Fruit fly (Drosophila melanogaster): Measurements from ENCODE around the gene CG31751.

Gene CG31751

DNA sequence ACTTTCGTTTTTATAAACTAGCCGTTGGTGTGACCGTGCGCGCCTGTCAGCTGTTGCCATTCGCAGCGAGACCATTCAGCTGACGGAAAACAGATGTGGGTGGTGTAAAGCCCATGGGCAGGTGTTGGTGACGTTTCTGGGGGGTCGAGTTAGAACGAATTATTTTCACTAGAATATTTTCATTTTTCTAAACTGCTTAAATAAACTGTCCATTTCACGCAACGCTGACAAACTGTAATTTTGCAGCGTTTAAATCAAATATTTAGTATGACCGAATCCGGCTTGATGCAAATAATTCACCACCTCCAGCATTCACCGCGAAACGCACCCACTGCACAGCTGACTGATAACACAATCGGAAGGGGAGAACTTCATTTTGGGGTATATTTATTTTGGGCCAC lies 18.4 kb downstream of the CG31751 start, which contains the start of the genes CG10383 and CG10338 (continued):
- TF ChIP-seq CG33557 (GFP tag; optimal IDR thresholded peaks at IDR 0.05) (peak; percentile 49), CG17359 (tag; optimal IDR thresholded peaks at IDR 0.05) (peak; percentile 84), CG30431 (GFP tag; optimal IDR thresholded peaks at IDR 0.05) (peak; percentile 72), ro (GFP tag; IDR thresholded peaks at IDR 0.05) (peak; percentile 38; the same call in 1 of the 2 replicates), mam (GFP tag; optimal IDR thresholded peaks at IDR 0.05) (peak; percentile 94), seq (GFP tag; IDR thresholded peaks at IDR 0.05) (peak; percentile 84), CG13775 (GFP tag; optimal IDR thresholded peaks at IDR 0.05) (peak; percentile 81), CG1832 (GFP tag; optimal IDR thresholded peaks at IDR 0.05) (no peak), Hey (tag; optimal IDR thresholded peaks at IDR 0.05) (no peak), HLHmδ (GFP tag; optimal IDR thresholded peaks at IDR 0.05) (no peak), phol (tag; optimal IDR thresholded peaks at IDR 0.05) (peak; percentile 83), pb (GFP tag; optimal IDR thresholded peaks at IDR 0.05) (peak; percentile 73), CG4820 (GFP tag; optimal IDR thresholded peaks at IDR 0.05) (peak; percentile 66), pfk (GFP tag; optimal IDR thresholded peaks at IDR 0.05) (no peak), CG14050 (GFP tag; IDR thresholded peaks at IDR 0.05) (peak; percentile 87), CG31441 (GFP tag; IDR thresholded peaks at IDR 0.05) (peak; percentile 71), D19A (tag; optimal IDR thresholded peaks at IDR 0.05) (peak; percentile 51), Eip74EF (GFP tag; optimal IDR thresholded peaks at IDR 0.05) (peak in 1 of 2 experiments; percentile 63), her (GFP tag; optimal IDR thresholded peaks at IDR 0.05) (peak; percentile 89), Gug (GFP tag; IDR thresholded peaks at IDR 0.05) (peak; percentile 93), bsh (GFP tag; optimal IDR thresholded peaks at IDR 0.05) (peak; percentile 26 to 78), ac (GFP tag; optimal IDR thresholded peaks at IDR 0.05) (no peak), chif (GFP tag; optimal IDR thresholded peaks at IDR 0.05) (peak; percentile 78 to 88), Abd-B (GFP tag; optimal IDR thresholded peaks at IDR 0.05) (peak; percentile 80), Med (GFP tag) (peak; percentile 99), Bdp1 (GFP tag; optimal IDR thresholded peaks at IDR 0.05) (peak; percentile 77), YL-1 (GFP tag; optimal IDR thresholded peaks at IDR 0.05) (peak; percentile 80), CG15601 (tag; optimal IDR thresholded peaks at IDR 0.05) (peak; percentile 58), ssp (GFP tag; IDR thresholded peaks at IDR 0.05) (peak; percentile 71), grau (tag; optimal IDR thresholded peaks at IDR 0.05) (peak; percentile 78), CG16815 (GFP tag; optimal IDR thresholded peaks at IDR 0.05) (peak; percentile 71), CG1647 (GFP tag; optimal IDR thresholded peaks at IDR 0.05) (peak; percentile 76), CG8944 (GFP tag; optimal IDR thresholded peaks at IDR 0.05) (peak; percentile 91), pita (GFP tag; optimal IDR thresholded peaks at IDR 0.05) (no peak), pnt (GFP tag; optimal IDR thresholded peaks at IDR 0.05) (peak; percentile 87), exex (tag; optimal IDR thresholded peaks at IDR 0.05) (peak; percentile 59), unc-4 (GFP tag; IDR thresholded peaks at IDR 0.05; ENCODE audit: partially characterized antibody) (peak; percentile 45; the same call in 1 of the 2 replicates), CG6654 (GFP tag; optimal IDR thresholded peaks at IDR 0.05) (peak; percentile 25), sob (GFP tag; IDR thresholded peaks at IDR 0.05) (peak; percentile 90), luna (GFP tag; optimal IDR thresholded peaks at IDR 0.05) (peak; percentile 49), CkIIα-i1 (GFP tag; IDR thresholded peaks at IDR 0.05) (no peak), CG9215 (GFP tag; IDR thresholded peaks at IDR 0.05) (peak; percentile 86), ase (GFP tag; IDR thresholded peaks at IDR 0.05) (peak; percentile 86), CG4282 (GFP tag; optimal IDR thresholded peaks at IDR 0.05) (peak; percentile 71), maf-S (GFP tag; optimal IDR thresholded peaks at IDR 0.05) (peak; percentile 88), Usf (GFP tag; optimal IDR thresholded peaks at IDR 0.05) (peak; percentile 59), B-H2 (GFP tag; optimal IDR thresholded peaks at IDR 0.05) (no peak), Fer3 (tag; optimal IDR thresholded peaks at IDR 0.05) (peak; percentile 72), CG1792 (GFP tag; optimal IDR thresholded peaks at IDR 0.05) (peak; percentile 82), CG11247 (GFP tag; IDR thresholded peaks at IDR 0.05) (peak; percentile 90), wdn (GFP tag; IDR thresholded peaks at IDR 0.05) (peak; percentile 84)

All from whole organism, embryonic.